Worm (Caenorhabditis elegans): ENCODE measurements around the gene polh-1.

- no peak for TF ChIP-seq cog-1 (tag; optimal IDR thresholded peaks at IDR 0.05)
- TF ChIP-seq ref-1 (GFP tag; conservative IDR thresholded peaks at IDR 0.05), result no peak
Observed at ce11 chrIII:1949362-1949761, 707 bp downstream of the polh-1 start.

Data from whole organism, midembryonic.